Fruit fly (Drosophila melanogaster): Measurements from ENCODE around the gene Shaw.
A peak's percentile ranks its signal among the peaks of the same experiment; 100 is the strongest.

The Shaw gene

DNA sequence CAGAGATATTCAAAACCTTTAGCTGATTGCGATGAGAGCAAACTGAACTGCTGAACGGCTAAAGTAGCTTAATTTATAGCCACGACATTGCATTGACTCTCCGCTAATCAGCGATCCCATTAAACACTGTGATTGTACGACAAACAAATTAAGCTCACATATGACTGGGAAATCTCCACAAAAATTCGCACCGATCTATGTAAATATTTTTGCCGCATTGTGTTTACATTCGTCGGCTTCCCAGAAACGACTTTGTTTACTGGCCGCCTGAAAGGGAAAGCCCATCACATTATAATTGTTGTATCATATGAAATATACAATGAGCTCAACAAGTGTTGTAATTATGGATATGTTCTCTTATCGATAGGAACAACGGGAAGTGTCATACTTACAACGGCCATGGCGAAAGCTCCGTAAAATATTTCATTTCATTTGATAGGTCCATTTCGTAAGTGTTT, 22.6 kb upstream of the Shaw start, which contains the start of gene CG16713:
Gene CG16713, minus strand, starts transcription at position 51 of the 458 bp plus-strand sequence.
- TF ChIP-seq Hr96 (GFP tag; optimal IDR thresholded peaks at IDR 0.05) (no peak), kay (GFP tag; ENCODE audit: borderline replicate concordance) (peak; percentile 36), pad (GFP tag; optimal IDR thresholded peaks at IDR 0.05) (no peak), CG33017 (tag; optimal IDR thresholded peaks at IDR 0.05) (no peak), cic (GFP tag; optimal IDR thresholded peaks at IDR 0.05) (peak; percentile 25), CG7045 (GFP tag; optimal IDR thresholded peaks at IDR 0.05) (no peak)

DNA sequence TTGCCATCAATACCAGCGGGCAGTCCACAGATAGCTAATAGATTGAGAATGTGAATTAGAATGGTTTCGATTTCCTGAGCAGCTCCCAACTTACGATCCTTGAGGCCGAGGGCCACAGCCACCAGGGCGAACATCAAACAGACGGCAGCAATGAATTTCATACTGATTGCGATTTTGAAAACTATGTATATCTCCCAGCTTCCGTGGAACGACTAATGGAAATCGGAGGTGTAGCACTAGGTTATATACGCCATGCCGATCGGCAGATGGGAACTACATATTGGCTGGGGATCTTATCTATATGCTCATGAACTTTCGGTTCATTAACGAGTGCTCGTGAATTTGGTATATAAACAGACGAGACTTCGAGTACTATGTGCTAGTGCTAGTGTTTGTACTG, 21.5 kb upstream of the Shaw start, which contains the start of gene IM33:
Gene IM33, minus strand, starts transcription at position 221 of the 400 bp plus-strand sequence.
- peak; percentile 27 for TF ChIP-seq cic (GFP tag; optimal IDR thresholded peaks at IDR 0.05)
- TF ChIP-seq CG12768 (GFP tag; optimal IDR thresholded peaks at IDR 0.05): no peak
- no peak for TF ChIP-seq CG7101 (tag; optimal IDR thresholded peaks at IDR 0.05)
- no peak for TF ChIP-seq kay (GFP tag; ENCODE audit: borderline replicate concordance)

DNA sequence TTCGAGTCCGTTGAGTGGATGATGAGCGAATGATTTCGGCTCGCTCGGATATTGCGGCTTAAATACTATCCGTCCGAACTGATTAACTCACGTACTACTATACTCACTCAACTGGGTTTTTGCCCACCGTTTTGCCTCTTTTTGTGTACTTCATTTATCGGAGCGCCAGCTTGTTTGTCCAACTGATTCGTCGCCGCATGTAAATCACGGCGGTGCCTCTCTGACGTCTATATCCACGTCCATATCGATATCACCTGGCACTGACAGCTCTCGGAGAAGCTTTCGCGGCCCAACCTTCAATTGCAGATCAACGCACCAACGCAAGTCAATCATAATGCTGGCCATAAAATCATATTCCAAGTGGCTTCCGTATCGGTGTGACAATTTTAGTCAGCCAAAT, 20.2 kb upstream of the Shaw start, which contains the start of gene CG3604:
Gene CG3604, minus strand, starts transcription at position 101 of the 400 bp plus-strand sequence.
- TF ChIP-seq Clk (GFP tag; optimal IDR thresholded peaks at IDR 0.05) (no peak), Crg-1 (GFP tag; optimal IDR thresholded peaks at IDR 0.05) (no peak), CG5204 (GFP tag; optimal IDR thresholded peaks at IDR 0.05) (no peak), CG1620 (GFP tag; optimal IDR thresholded peaks at IDR 0.05) (no peak), CG14711 (tag; optimal IDR thresholded peaks at IDR 0.05) (no peak), CG12768 (GFP tag; optimal IDR thresholded peaks at IDR 0.05) (no peak), CG33017 (tag; optimal IDR thresholded peaks at IDR 0.05) (no peak), Hr96 (GFP tag; optimal IDR thresholded peaks at IDR 0.05) (no peak), cnc (optimal IDR thresholded peaks at IDR 0.05) (no peak), CG7045 (GFP tag; optimal IDR thresholded peaks at IDR 0.05) (no peak), Mnt (GFP tag; optimal IDR thresholded peaks at IDR 0.05) (no peak), ovo (GFP tag; optimal IDR thresholded peaks at IDR 0.05) (no peak), toe (GFP tag; optimal IDR thresholded peaks at IDR 0.05) (no peak), kay (GFP tag; ENCODE audit: borderline replicate concordance) (no peak), CG7101 (tag; optimal IDR thresholded peaks at IDR 0.05) (no peak), pad (GFP tag; optimal IDR thresholded peaks at IDR 0.05) (no peak), bab1 (GFP tag; optimal IDR thresholded peaks at IDR 0.05) (no peak), cic (GFP tag; optimal IDR thresholded peaks at IDR 0.05) (no peak), CG11617 (GFP tag; optimal IDR thresholded peaks at IDR 0.05) (no peak)

DNA sequence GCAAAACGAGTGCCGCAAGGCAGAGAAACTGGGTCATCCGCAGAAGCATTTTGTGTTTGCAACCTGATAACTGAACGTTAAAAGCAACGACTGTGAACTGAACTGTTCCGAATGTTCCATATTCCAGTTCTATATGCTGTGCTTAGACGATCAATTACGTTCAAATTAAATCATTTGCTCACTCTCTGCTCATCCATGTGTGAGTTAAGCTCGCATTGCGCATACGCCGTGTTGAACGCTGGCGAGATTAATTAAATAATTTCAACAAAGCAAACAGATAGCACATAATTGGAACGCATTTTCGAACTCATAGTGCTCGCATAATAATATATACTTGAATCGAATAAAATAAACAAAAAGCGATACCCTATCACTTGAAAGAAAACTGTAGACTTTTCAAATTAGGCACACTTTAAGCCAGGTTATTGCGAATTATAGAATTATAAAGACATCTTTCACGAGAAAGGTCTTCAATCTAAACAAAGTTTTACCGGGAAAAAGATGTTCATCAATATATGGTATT, 18.9 kb upstream of the Shaw start, which contains the start of the genes CG10031 and CG42464:
Gene CG10031, minus strand, starts transcription at position 101 of the 523 bp plus-strand sequence.
Gene CG42464, plus strand, starts transcription at position 473 of the 523 bp plus-strand sequence.
- no peak for TF ChIP-seq cic (GFP tag; optimal IDR thresholded peaks at IDR 0.05)
- no peak for TF ChIP-seq CG7045 (GFP tag; optimal IDR thresholded peaks at IDR 0.05)
- no peak for TF ChIP-seq CG7101 (tag; optimal IDR thresholded peaks at IDR 0.05)
- TF ChIP-seq kay (GFP tag; ENCODE audit: borderline replicate concordance): peak; percentile 84

DNA sequence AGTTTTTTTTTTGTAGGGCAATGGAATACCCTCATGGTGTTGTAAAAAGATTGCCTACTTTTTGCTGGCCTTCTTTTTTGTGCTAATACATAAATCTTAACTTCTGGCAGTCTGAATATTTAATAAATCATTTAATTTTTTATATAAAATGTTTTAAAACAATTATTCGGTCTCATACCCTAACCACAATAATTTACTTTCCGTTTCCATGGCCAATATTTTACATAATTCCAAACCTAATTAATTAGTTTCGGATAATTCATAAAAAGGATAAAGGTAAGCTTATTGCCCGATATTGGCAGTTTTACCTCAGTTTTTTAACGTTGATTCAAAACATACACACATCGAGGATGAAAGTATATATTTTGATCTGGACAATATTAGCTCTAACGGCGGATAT, 18.1 kb upstream of the Shaw start, which contains the start of gene CG42465:
Gene CG42465, plus strand, starts transcription at position 301 of the 400 bp plus-strand sequence.
- TF ChIP-seq CG14711 (tag; optimal IDR thresholded peaks at IDR 0.05): no peak
- no peak for TF ChIP-seq Clk (GFP tag; optimal IDR thresholded peaks at IDR 0.05)
- TF ChIP-seq bab1 (GFP tag; optimal IDR thresholded peaks at IDR 0.05): no peak
- no peak for TF ChIP-seq CG5204 (GFP tag; optimal IDR thresholded peaks at IDR 0.05)
- no peak for TF ChIP-seq CG12768 (GFP tag; optimal IDR thresholded peaks at IDR 0.05)
- TF ChIP-seq CG7045 (GFP tag; optimal IDR thresholded peaks at IDR 0.05): no peak
- TF ChIP-seq kay (GFP tag; ENCODE audit: borderline replicate concordance): no peak
- TF ChIP-seq Crg-1 (GFP tag; optimal IDR thresholded peaks at IDR 0.05): no peak
- TF ChIP-seq Hr96 (GFP tag; optimal IDR thresholded peaks at IDR 0.05): no peak
- no peak for TF ChIP-seq cnc (optimal IDR thresholded peaks at IDR 0.05)

DNA sequence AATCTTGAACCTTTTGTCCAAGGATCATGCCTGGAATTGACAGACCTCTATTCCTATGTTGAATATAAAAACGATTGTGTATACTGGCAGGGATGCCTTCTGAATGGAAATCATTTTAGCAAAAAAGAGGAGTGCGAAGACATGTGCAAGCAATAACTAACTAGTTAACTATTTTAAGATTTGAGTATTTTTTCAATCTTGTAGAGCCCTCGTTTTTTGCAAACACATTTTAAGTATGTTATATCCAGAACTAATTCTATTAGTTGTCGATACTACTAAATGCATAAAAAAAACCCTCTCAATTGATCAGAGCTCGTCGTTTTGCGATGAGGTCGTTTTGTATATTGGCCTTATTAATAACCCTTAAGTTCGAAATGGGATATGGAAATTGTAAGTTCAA, 17.6 kb upstream of the Shaw start, which contains the start of gene Sfp24C1:
Gene Sfp24C1, plus strand, starts transcription at position 301 of the 400 bp plus-strand sequence.
- TF ChIP-seq toe (GFP tag; optimal IDR thresholded peaks at IDR 0.05) (no peak), CG5204 (GFP tag; optimal IDR thresholded peaks at IDR 0.05) (no peak), CG7045 (GFP tag; optimal IDR thresholded peaks at IDR 0.05) (no peak), CG12768 (GFP tag; optimal IDR thresholded peaks at IDR 0.05) (no peak), Crg-1 (GFP tag; optimal IDR thresholded peaks at IDR 0.05) (no peak), kay (GFP tag; ENCODE audit: borderline replicate concordance) (no peak), CG7101 (tag; optimal IDR thresholded peaks at IDR 0.05) (no peak), bab1 (GFP tag; optimal IDR thresholded peaks at IDR 0.05) (no peak), Hr96 (GFP tag; optimal IDR thresholded peaks at IDR 0.05) (no peak), CG11617 (GFP tag; optimal IDR thresholded peaks at IDR 0.05) (no peak), CG33017 (tag; optimal IDR thresholded peaks at IDR 0.05) (no peak), ovo (GFP tag; optimal IDR thresholded peaks at IDR 0.05) (no peak), cic (GFP tag; optimal IDR thresholded peaks at IDR 0.05) (no peak), cnc (optimal IDR thresholded peaks at IDR 0.05) (no peak), tj (GFP tag; optimal IDR thresholded peaks at IDR 0.05) (no peak)

DNA sequence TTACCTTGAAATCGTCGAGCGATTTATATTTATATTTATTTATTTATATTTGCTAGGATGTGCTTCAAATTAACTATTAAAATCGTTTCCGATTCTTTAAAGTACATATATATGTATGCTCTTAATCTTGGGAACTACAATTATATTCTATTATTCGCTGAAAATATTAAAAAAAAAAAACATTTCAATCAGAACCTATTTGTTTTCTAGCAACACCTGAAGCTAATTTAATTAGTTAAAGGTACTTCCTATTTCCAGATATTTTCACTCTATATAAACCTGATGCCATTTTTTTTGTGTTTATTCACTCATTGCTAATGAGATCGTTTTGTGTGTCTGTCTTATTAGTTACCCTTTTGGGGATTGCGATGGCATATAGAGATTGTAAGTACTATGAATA, 17.0 kb upstream of the Shaw start, which contains the start of gene CG42467:
Gene CG42467, plus strand, starts transcription at position 301 of the 400 bp plus-strand sequence.
- no peak for TF ChIP-seq CG7101 (tag; optimal IDR thresholded peaks at IDR 0.05)
- no peak for TF ChIP-seq Crg-1 (GFP tag; optimal IDR thresholded peaks at IDR 0.05)
- no peak for TF ChIP-seq cic (GFP tag; optimal IDR thresholded peaks at IDR 0.05)
- no peak for TF ChIP-seq toe (GFP tag; optimal IDR thresholded peaks at IDR 0.05)
- TF ChIP-seq CG12768 (GFP tag; optimal IDR thresholded peaks at IDR 0.05): no peak
- no peak for TF ChIP-seq Hr96 (GFP tag; optimal IDR thresholded peaks at IDR 0.05)
- TF ChIP-seq CG14711 (tag; optimal IDR thresholded peaks at IDR 0.05): no peak
- TF ChIP-seq CG5204 (GFP tag; optimal IDR thresholded peaks at IDR 0.05): no peak
- no peak for TF ChIP-seq CG1620 (GFP tag; optimal IDR thresholded peaks at IDR 0.05)
- TF ChIP-seq pad (GFP tag; optimal IDR thresholded peaks at IDR 0.05): no peak
- TF ChIP-seq CG7045 (GFP tag; optimal IDR thresholded peaks at IDR 0.05): no peak
- no peak for TF ChIP-seq Clk (GFP tag; optimal IDR thresholded peaks at IDR 0.05)
- no peak for TF ChIP-seq cnc (optimal IDR thresholded peaks at IDR 0.05)
- no peak for TF ChIP-seq CG33017 (tag; optimal IDR thresholded peaks at IDR 0.05)
